Worm (Caenorhabditis elegans): ENCODE measurements around the gene C33G3.5.
A peak's percentile ranks its signal among the peaks of the same experiment; 100 is the strongest.

Gene C33G3.5

ce11 chrX:14115480-14116161 is 37.1 kb upstream of the C33G3.5 start, which contains the start of gene F28H6.7 (continued):
- no peak for TF ChIP-seq mef-2 (tag; optimal IDR thresholded peaks at IDR 0.05)
- no peak for TF ChIP-seq hlh-17 (GFP tag; optimal IDR thresholded peaks at IDR 0.05; ENCODE audit: borderline replicate concordance)
- TF ChIP-seq unc-30 (tag; optimal IDR thresholded peaks at IDR 0.05), result no peak
- TF ChIP-seq ceh-88 (GFP tag; IDR thresholded peaks at IDR 0.05), result no peak
- no peak for TF ChIP-seq nhr-237 (tag; optimal IDR thresholded peaks at IDR 0.05)
- peak in 1 of 2 experiments; percentile 70 for TF ChIP-seq lin-35 (GFP tag; optimal IDR thresholded peaks at IDR 0.05)
- peak; percentile 10 for TF ChIP-seq fkh-10 (GFP tag; optimal IDR thresholded peaks at IDR 0.05)
- TF ChIP-seq F16B12.6 (tag; optimal IDR thresholded peaks at IDR 0.05), result no peak
- no peak for TF ChIP-seq unc-130 (tag; optimal IDR thresholded peaks at IDR 0.05)
- TF ChIP-seq nhr-47 (tag; optimal IDR thresholded peaks at IDR 0.05), result peak; percentile 37
- no peak for TF ChIP-seq nhr-76 (tag; optimal IDR thresholded peaks at IDR 0.05)
- TF ChIP-seq egl-13 (tag; optimal IDR thresholded peaks at IDR 0.05), result no peak
- no peak for TF ChIP-seq ceh-63 (GFP tag; optimal IDR thresholded peaks at IDR 0.05)
- no peak for TF ChIP-seq nhr-85 (tag)
- TF ChIP-seq snu-23 (GFP tag; optimal IDR thresholded peaks at IDR 0.05), result peak; percentile 64
- TF ChIP-seq efl-1 (optimal IDR thresholded peaks at IDR 0.05), result no peak
- no peak for TF ChIP-seq efl-1 (GFP tag; optimal IDR thresholded peaks at IDR 0.05 in 1 of 2)
- no peak for TF ChIP-seq irx-1 (tag; optimal IDR thresholded peaks at IDR 0.05)
- no peak for TF ChIP-seq nhr-28 (tag; optimal IDR thresholded peaks at IDR 0.05)
- no peak for TF ChIP-seq sox-4 (tag; optimal IDR thresholded peaks at IDR 0.05)
- peak; percentile 51 for TF ChIP-seq nhr-90 (tag; optimal IDR thresholded peaks at IDR 0.05; ENCODE audit: poor library complexity)
- no peak for TF ChIP-seq mep-1 (tag; optimal IDR thresholded peaks at IDR 0.05)
- TF ChIP-seq fkh-4 (tag; optimal IDR thresholded peaks at IDR 0.05; ENCODE audit: borderline replicate concordance), result no peak
- TF ChIP-seq egl-27 (tag; optimal IDR thresholded peaks at IDR 0.05), result no peak
- peak; percentile 23 for TF ChIP-seq C16A3.4 (tag; optimal IDR thresholded peaks at IDR 0.05)
- peak; percentile 8 for TF ChIP-seq pax-3 (tag; optimal IDR thresholded peaks at IDR 0.05)
- no peak for TF ChIP-seq ceh-82 (tag; optimal IDR thresholded peaks at IDR 0.05)
- TF ChIP-seq hpl-2 (GFP tag; optimal IDR thresholded peaks at IDR 0.05), result no peak
- no peak for TF ChIP-seq aly-2 (tag; optimal IDR thresholded peaks at IDR 0.05)
- TF ChIP-seq lin-14 (GFP tag; optimal IDR thresholded peaks at IDR 0.05), result no peak
- no peak for TF ChIP-seq nhr-84 (tag; optimal IDR thresholded peaks at IDR 0.05)
- no peak for TF ChIP-seq pag-3 (tag; optimal IDR thresholded peaks at IDR 0.05; ENCODE audit: borderline replicate concordance, insufficient read depth)

- TF ChIP-seq Y116A8C.19 (tag; optimal IDR thresholded peaks at IDR 0.05; ENCODE audit: borderline replicate concordance) (no peak), aly-2 (tag; optimal IDR thresholded peaks at IDR 0.05) (no peak), irx-1 (tag; optimal IDR thresholded peaks at IDR 0.05) (no peak), nhr-77 (tag; optimal IDR thresholded peaks at IDR 0.05) (no peak)
Measured at ce11 chrX:14113347-14113746, 34.9 kb upstream of the C33G3.5 start, which contains the start of gene nhr-281. nhr-281 (minus strand) TSS chrX:14113447.

- TF ChIP-seq C34B4.2 (tag; optimal IDR thresholded peaks at IDR 0.05) (no peak), fkh-10 (GFP tag; optimal IDR thresholded peaks at IDR 0.05) (no peak), efl-1 (optimal IDR thresholded peaks at IDR 0.05) (no peak), efl-1 (GFP tag; optimal IDR thresholded peaks at IDR 0.05 in 1 of 2) (peak in 1 of 2 experiments; percentile 12), elt-2 (tag; optimal IDR thresholded peaks at IDR 0.05) (no peak), lin-14 (GFP tag; optimal IDR thresholded peaks at IDR 0.05) (no peak), mdl-1 (tag; optimal IDR thresholded peaks at IDR 0.05) (no peak), elt-3 (tag; optimal IDR thresholded peaks at IDR 0.05) (no peak)
Measured at ce11 chrX:14108245-14108644, 29.8 kb upstream of the C33G3.5 start, which contains the start of gene F16B12.7. F16B12.7 (plus strand) TSS chrX:14108545.

Data from whole organism, L1 larva.